Worm (Caenorhabditis elegans): ENCODE data around the gene F57F4.2.
A peak's percentile ranks its signal among the peaks of the same experiment; 100 is the strongest.

F57F4.2 gene

DNA sequence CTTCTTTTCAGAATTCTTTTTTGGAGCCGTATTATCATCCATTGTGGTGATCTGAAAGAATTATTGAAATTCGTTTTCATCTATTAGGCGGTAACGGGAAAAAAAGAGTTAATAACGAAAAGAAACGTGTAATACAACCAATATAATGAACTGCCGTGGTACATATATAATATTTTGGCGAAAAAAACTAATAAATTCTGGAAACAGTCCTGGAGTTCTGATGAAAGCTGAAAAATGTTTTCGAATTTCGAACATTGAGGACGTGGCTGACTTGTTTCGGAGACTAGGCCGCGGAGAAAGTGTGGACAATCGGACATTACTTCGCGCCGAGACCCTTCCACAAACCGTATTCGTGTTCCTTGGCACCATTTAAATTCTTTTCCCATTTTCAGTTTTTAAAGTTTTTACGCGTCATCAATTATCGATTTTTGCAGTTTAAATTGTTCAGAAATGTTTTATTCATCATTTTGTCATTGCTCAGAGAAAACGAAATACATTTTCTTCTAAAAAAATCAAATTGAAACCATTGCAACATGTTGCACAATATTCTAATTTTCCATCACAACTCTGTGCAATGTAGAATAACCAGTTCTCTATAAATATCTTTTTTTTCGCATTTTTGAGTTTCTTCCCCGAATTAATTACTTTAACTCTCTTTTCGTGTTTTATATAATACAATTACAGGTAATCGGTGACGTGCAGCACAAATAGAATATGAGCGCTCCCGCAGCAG lies 44.1 kb upstream of the F57F4.2 start, which contains the start of the genes gad-1 and erfa-1 (continued):
- TF ChIP-seq daf-8 (GFP tag; IDR thresholded peaks at IDR 0.05) (no peak), nhr-77 (tag; optimal IDR thresholded peaks at IDR 0.05) (peak; percentile 68), Y105C5A.15 (GFP tag; IDR thresholded peaks at IDR 0.05) (no peak), zfp-3 (GFP tag; conservative IDR thresholded peaks at IDR 0.05) (no peak), nhr-102 (tag; optimal IDR thresholded peaks at IDR 0.05) (no peak), unc-39 (tag; optimal IDR thresholded peaks at IDR 0.05) (no peak), ZK337.2 (GFP tag; IDR thresholded peaks at IDR 0.05) (no peak), mes-2 (tag; optimal IDR thresholded peaks at IDR 0.05; ENCODE audit: poor library complexity, severe bottlenecking) (peak; percentile 95), cey-2 (tag; optimal IDR thresholded peaks at IDR 0.05; ENCODE audit: borderline replicate concordance, insufficient read depth) (no peak), mep-1 (tag; optimal IDR thresholded peaks at IDR 0.05) (peak; percentile 62), nhr-28 (tag; optimal IDR thresholded peaks at IDR 0.05) (peak; percentile 52), mxl-3 (GFP tag; optimal IDR thresholded peaks at IDR 0.05) (no peak), rbr-2 (tag; optimal IDR thresholded peaks at IDR 0.05) (peak; percentile 10), lin-13 (GFP tag; optimal IDR thresholded peaks at IDR 0.05) (peak; percentile 77), F26F4.8 (GFP tag; conservative IDR thresholded peaks at IDR 0.05) (no peak), daf-12 (tag; optimal IDR thresholded peaks at IDR 0.05) (no peak), lin-1 (GFP tag; IDR thresholded peaks at IDR 0.05) (no peak), arid-1 (GFP tag; conservative IDR thresholded peaks at IDR 0.05) (no peak), ces-1 (GFP tag; optimal IDR thresholded peaks at IDR 0.05) (no peak), saeg-2 (GFP tag; IDR thresholded peaks at IDR 0.05) (no peak), aly-2 (tag; optimal IDR thresholded peaks at IDR 0.05) (no peak), hlh-30 (tag; optimal IDR thresholded peaks at IDR 0.05; ENCODE audit: insufficient read depth) (peak; percentile 48), tra-1 (GFP tag; IDR thresholded peaks at IDR 0.05) (no peak), nhr-76 (tag; optimal IDR thresholded peaks at IDR 0.05) (no peak), madf-5 (GFP tag; IDR thresholded peaks at IDR 0.05) (no peak), ceh-28 (tag; optimal IDR thresholded peaks at IDR 0.05) (peak; percentile 56), sdz-12 (GFP tag; optimal IDR thresholded peaks at IDR 0.05) (no peak), lin-15B (tag; optimal IDR thresholded peaks at IDR 0.05) (no peak), T20F7.1 (GFP tag; optimal IDR thresholded peaks at IDR 0.05) (peak; percentile 39), F10B5.3 (tag; optimal IDR thresholded peaks at IDR 0.05) (no peak), nhr-25 (tag; optimal IDR thresholded peaks at IDR 0.05; ENCODE audit: borderline replicate concordance, insufficient read depth) (no peak), zip-2 (tag; optimal IDR thresholded peaks at IDR 0.05) (peak; percentile 70), pha-4 (GFP tag; IDR thresholded peaks at IDR 0.05) (no peak), pha-4 (tag; optimal IDR thresholded peaks at IDR 0.05) (no peak), lin-29 (GFP tag; IDR thresholded peaks at IDR 0.05) (no peak), aha-1 (tag) (peak; percentile 70), ceh-44 (GFP tag; IDR thresholded peaks at IDR 0.05) (no peak), ctbp-1 (GFP tag; IDR thresholded peaks at IDR 0.05) (no peak), Y48G9A.11 (GFP tag; IDR thresholded peaks at IDR 0.05) (no peak)

All from whole organism, L4 larva.